Worm (Caenorhabditis elegans) whole organism, late embryonic: ENCODE measurements around the gene K07D4.6.

Experiments used
- C08G9.2 ChIP-seq: sonication (generic microtip); optimal IDR thresholded peaks from 2 replicates; lab custom pipeline; 2016; ENCODE audit warnings: mild to moderate bottlenecking, missing genetic modification characterization, moderate library complexity, missing compliant biosample characterization
- T23F11.4 ChIP-seq: fragments of 200-800 bp; sonication (Bioruptor generic); optimal IDR thresholded peaks from 2 replicates; lab custom pipeline; 2018; ENCODE audit warnings: mild to moderate bottlenecking, missing genetic modification characterization, missing compliant biosample characterization
- Y22D7AL.16 ChIP-seq: sonication (generic microtip); optimal IDR thresholded peaks from 2 replicates; lab custom pipeline; 2016; ENCODE audit warnings: missing genetic modification characterization, missing compliant biosample characterization
- ceh-14 ChIP-seq: sonication (generic microtip); optimal IDR thresholded peaks from 2 replicates; lab custom pipeline; 2016; ENCODE audit warnings: missing genotype, missing genetic modification characterization, missing compliant biosample characterization
- ceh-18 ChIP-seq: sonication (generic microtip); optimal IDR thresholded peaks from 2 replicates; lab custom pipeline; 2016; ENCODE audit warnings: missing genetic modification characterization, missing compliant biosample characterization
- ceh-19 ChIP-seq: fragments of 200-800 bp; sonication (Bioruptor generic); optimal IDR thresholded peaks from 2 replicates; lab custom pipeline; 2018; ENCODE audit warnings: mild to moderate bottlenecking, missing genetic modification characterization, missing compliant biosample characterization
- ceh-2 ChIP-seq: sonication (generic microtip); optimal IDR thresholded peaks from 2 replicates; lab custom pipeline; 2016; ENCODE audit warnings: missing genotype, missing genetic modification characterization, missing compliant biosample characterization
- ceh-22 ChIP-seq: sonication (generic microtip); optimal IDR thresholded peaks from 2 replicates; lab custom pipeline; 2017; ENCODE audit warnings: missing biosample characterization, missing genetic modification characterization
- ceh-24 ChIP-seq: sonication (generic microtip); optimal IDR thresholded peaks from 2 replicates; lab custom pipeline; 2016; ENCODE audit warnings: mild to moderate bottlenecking, missing genetic modification characterization, missing compliant biosample characterization
- ceh-31 ChIP-seq: sonication (generic microtip); optimal IDR thresholded peaks from 2 replicates; lab custom pipeline; 2016; ENCODE audit warnings: missing genetic modification characterization, missing compliant biosample characterization
- ceh-9 ChIP-seq: sonication (generic microtip); optimal IDR thresholded peaks from 2 replicates; lab custom pipeline; 2016; ENCODE audit warnings: mild to moderate bottlenecking, missing genetic modification characterization, inconsistent platforms, missing compliant biosample characterization
- che-1 ChIP-seq: sonication (generic microtip); optimal IDR thresholded peaks from 2 replicates; lab custom pipeline; 2016; ENCODE audit warnings: mild to moderate bottlenecking, missing genetic modification characterization, missing compliant biosample characterization
- elt-2 ChIP-seq: sonication (generic microtip); optimal IDR thresholded peaks from 2 replicates; lab custom pipeline; 2016; ENCODE audit warnings: missing genetic modification reagents, missing genetic modification characterization, missing compliant biosample characterization
- elt-4 ChIP-seq: sonication (generic microtip); optimal IDR thresholded peaks from 2 replicates; lab custom pipeline; 2016; ENCODE audit warnings: missing genetic modification characterization, missing compliant biosample characterization
- fax-1 ChIP-seq: sonication (generic microtip); optimal IDR thresholded peaks from 2 replicates; lab custom pipeline; 2016; ENCODE audit warnings: missing genotype, missing genetic modification characterization, missing compliant biosample characterization
- fkh-6 ChIP-seq: sonication (generic microtip); optimal IDR thresholded peaks from 2 replicates; lab custom pipeline; 2016; ENCODE audit warnings: missing genetic modification characterization, missing compliant biosample characterization
- gmeb-2 ChIP-seq: sonication (generic microtip); optimal IDR thresholded peaks from 2 replicates; lab custom pipeline; 2016; ENCODE audit warnings: missing genetic modification characterization, inconsistent platforms, missing compliant biosample characterization
- hlh-15 ChIP-seq: sonication (generic microtip); optimal IDR thresholded peaks from 2 replicates; lab custom pipeline; 2016; ENCODE audit warnings: missing genetic modification characterization, missing compliant biosample characterization
- hlh-30 ChIP-seq: sonication (generic microtip); optimal IDR thresholded peaks from 2 replicates; lab custom pipeline; 2017; ENCODE audit warnings: antibody characterized with exemption, missing genetic modification characterization, missing compliant biosample characterization; ENCODE audit not compliant: insufficient read depth
- lin-11 ChIP-seq: fragments of 200-800 bp; sonication (Bioruptor generic); optimal IDR thresholded peaks from 2 replicates; lab custom pipeline; 2018; ENCODE audit warnings: mild to moderate bottlenecking, missing genetic modification characterization, missing compliant biosample characterization
- mec-3 ChIP-seq: sonication (generic microtip); optimal IDR thresholded peaks from 2 replicates; lab custom pipeline; 2016; ENCODE audit warnings: borderline replicate concordance, missing genetic modification characterization, missing compliant biosample characterization
- nhr-11 ChIP-seq: fragments of 150-350 bp; optimal IDR thresholded peaks from 2 replicates; lab custom pipeline; 2014; ENCODE audit warnings: missing biosample characterization, missing genetic modification characterization
- pag-3 ChIP-seq: sonication (generic microtip); optimal IDR thresholded peaks from 2 replicates; lab custom pipeline; 2016; ENCODE audit warnings: missing compliant biosample characterization, missing genetic modification characterization, borderline replicate concordance
- pat-9 ChIP-seq: fragments of 200-800 bp; sonication (Bioruptor generic); optimal IDR thresholded peaks from 2 replicates; lab custom pipeline; 2018; ENCODE audit warnings: mild to moderate bottlenecking, missing genetic modification characterization, moderate library complexity, missing compliant biosample characterization
- pax-1 ChIP-seq: fragments of 150-350 bp; optimal IDR thresholded peaks from 2 replicates; lab custom pipeline; 2014; ENCODE audit warnings: missing biosample characterization, missing genetic modification characterization
- sdc-2 ChIP-seq: sonication (generic microtip); optimal IDR thresholded peaks from 2 replicates; lab custom pipeline; 2016; ENCODE audit warnings: missing genotype, missing genetic modification characterization, missing compliant biosample characterization
- sox-2 ChIP-seq: fragments of 200-800 bp; sonication (Bioruptor generic); IDR thresholded peaks from 2 replicates; pipeline ENCODE4 v1.3.6; 2022; ENCODE audit warnings: missing genetic modification reagents, missing genetic modification characterization, missing compliant biosample characterization
- sox-4 ChIP-seq: sonication (generic microtip); optimal IDR thresholded peaks from 2 replicates; lab custom pipeline; 2017; ENCODE audit warnings: mild to moderate bottlenecking, missing genetic modification characterization, inconsistent platforms, missing compliant biosample characterization
- tbx-2 ChIP-seq: sonication (generic microtip); optimal IDR thresholded peaks from 2 replicates; lab custom pipeline; 2016; ENCODE audit warnings: missing genetic modification characterization, missing compliant biosample characterization
- tbx-7 ChIP-seq: sonication (generic microtip); optimal IDR thresholded peaks from 2 replicates; lab custom pipeline; 2016; ENCODE audit warnings: missing genotype, missing genetic modification characterization, missing compliant biosample characterization
- ttx-3 ChIP-seq: sonication (generic microtip); optimal IDR thresholded peaks from 2 replicates; lab custom pipeline; 2016; ENCODE audit warnings: missing genetic modification reagents, missing genetic modification characterization, missing compliant biosample characterization
- unc-42 ChIP-seq: sonication (generic microtip); optimal IDR thresholded peaks from 2 replicates; lab custom pipeline; 2016; ENCODE audit warnings: missing genotype, missing genetic modification characterization, missing compliant biosample characterization
- unc-55 ChIP-seq: sonication (generic microtip); optimal IDR thresholded peaks from 2 replicates; lab custom pipeline; 2017; ENCODE audit warnings: missing biosample characterization, missing genetic modification reagents, missing genetic modification characterization
- zip-5 ChIP-seq: sonication (generic microtip); optimal IDR thresholded peaks from 2 replicates; lab custom pipeline; 2016; ENCODE audit warnings: missing genetic modification characterization, missing compliant biosample characterization
- ztf-16 ChIP-seq: sonication (generic microtip); optimal IDR thresholded peaks from 2 replicates; lab custom pipeline; 2017; ENCODE audit warnings: missing genetic modification characterization, missing compliant biosample characterization

The K07D4.6 gene

ce11 chrII:3975942-3976341, 42.6 kb downstream of the K07D4.6 start, which contains the start of gene dos-2:
TSS of gene dos-2 (plus strand) at chrII:3976242.
- TF ChIP-seq ttx-3 (tag; lab: Kevin White, UChicago) (no peak), ceh-24 (no peak), sox-2 (no peak), fkh-6 (tag; lab: Kevin White, UChicago) (no peak), zip-5 (no peak), T23F11.4 (GFP tag; lab: Kevin White, UChicago) (no peak)

- TF ChIP-seq unc-42 (tag; lab: Kevin White, UChicago) (peak; percentile 58), ztf-16 (tag; lab: Kevin White, UChicago) (no peak), che-1 (tag; lab: Kevin White, UChicago) (no peak), ceh-2 (tag; lab: Kevin White, UChicago) (no peak), ceh-31 (tag; lab: Kevin White, UChicago) (peak; percentile 52), pag-3 (tag; lab: Kevin White, UChicago) (no peak)
Observed at ce11 chrII:3974953-3975352, 43.6 kb downstream of the K07D4.6 start, which contains the start of gene cank-26. TSS of gene cank-26 (minus strand) at chrII:3975065.

- TF ChIP-seq gmeb-2 (tag; lab: Kevin White, UChicago) (no peak), tbx-7 (no peak), ceh-22 (tag; lab: Kevin White, UChicago) (no peak), ztf-16 (tag; lab: Kevin White, UChicago) (no peak), T23F11.4 (GFP tag; lab: Kevin White, UChicago) (no peak), sox-4 (no peak), hlh-15 (tag; lab: Kevin White, UChicago) (no peak), C08G9.2 (tag; lab: Kevin White, UChicago) (no peak), tbx-2 (tag; lab: Kevin White, UChicago) (no peak), pat-9 (no peak), pax-1 (tag; lab: Kevin White, UChicago) (no peak), ceh-18 (no peak), ceh-14 (tag; lab: Kevin White, UChicago) (no peak), lin-11 (no peak), ceh-31 (tag; lab: Kevin White, UChicago) (no peak), fax-1 (tag; lab: Kevin White, UChicago) (no peak), ceh-19 (GFP tag; lab: Kevin White, UChicago) (no peak), ceh-9 (tag; lab: Kevin White, UChicago) (no peak), elt-4 (tag; lab: Kevin White, UChicago) (no peak)
Observed at ce11 chrII:3972153-3972552, 46.4 kb downstream of the K07D4.6 start, which contains the start of gene K10G6.9. TSS of gene K10G6.9 (plus strand) at chrII:3972262.

- TF ChIP-seq che-1 (tag; lab: Kevin White, UChicago) (no peak), unc-55 (GFP tag; lab: Kevin White, UChicago) (no peak), hlh-30 (no peak), sdc-2 (tag; lab: Kevin White, UChicago) (no peak), mec-3 (no peak), elt-2 (no peak)
Observed at ce11 chrII:3968808-3969207, 49.7 kb downstream of the K07D4.6 start.

- TF ChIP-seq Y22D7AL.16 (tag; lab: Kevin White, UChicago) (no peak), ceh-14 (tag; lab: Kevin White, UChicago) (no peak), ceh-24 (no peak), mec-3 (peak; percentile 34), nhr-11 (tag; lab: Kevin White, UChicago) (no peak)
Observed at ce11 chrII:3968070-3968469, 50.4 kb downstream of the K07D4.6 start.
